Fruit fly (Drosophila melanogaster): Measurements from ENCODE around the gene sbm.

sbm gene

DNA sequence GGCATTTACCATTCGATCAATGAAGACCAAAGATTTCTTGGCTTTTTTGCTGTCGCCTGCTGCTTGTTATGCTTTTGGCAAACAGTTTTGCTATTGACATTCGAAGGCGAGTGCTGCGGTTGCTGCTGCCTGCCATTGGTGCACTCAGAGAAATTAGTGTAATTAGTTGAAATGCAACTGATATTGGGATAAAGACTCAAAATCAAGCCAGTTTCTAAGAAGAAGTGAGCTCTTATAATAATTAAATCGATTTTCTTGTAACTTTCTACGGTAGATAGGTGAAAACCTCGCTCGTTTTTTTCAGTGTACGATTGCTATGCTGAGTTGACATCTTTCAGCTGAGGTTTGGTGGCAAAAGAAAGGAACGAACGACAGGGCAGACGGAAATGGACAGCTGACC is 19.1 kb upstream of the sbm start (continued):
- TF ChIP-seq tin (GFP tag; optimal IDR thresholded peaks at IDR 0.05) (peak; percentile 2), CG11723 (GFP tag; optimal IDR thresholded peaks at IDR 0.05) (no peak), ATbp (GFP tag; optimal IDR thresholded peaks at IDR 0.05) (peak; percentile 32), Doc2 (GFP tag; IDR thresholded peaks at IDR 0.05) (no peak), tio (GFP tag; optimal IDR thresholded peaks at IDR 0.05) (no peak), CG13424 (tag; optimal IDR thresholded peaks at IDR 0.05) (no peak), ERR (GFP tag; optimal IDR thresholded peaks at IDR 0.05) (no peak), sr (GFP tag; IDR thresholded peaks at IDR 0.05) (no peak), CHES-1-like (GFP tag; optimal IDR thresholded peaks at IDR 0.05) (no peak), CG31224 (GFP tag; IDR thresholded peaks at IDR 0.05) (no peak), CG6175 (GFP tag; IDR thresholded peaks at IDR 0.05) (no peak), ci (GFP tag; IDR thresholded peaks at IDR 0.05) (0 out of 3 replicates have a peak, but pooled peaks have one; percentile 37), NC2α (GFP tag; optimal IDR thresholded peaks at IDR 0.05) (no peak), grn (GFP tag; optimal IDR thresholded peaks at IDR 0.05) (no peak), Hr51 (GFP tag; optimal IDR thresholded peaks at IDR 0.05) (peak in 1 of 2 experiments; percentile 16), CG16815 (GFP tag; optimal IDR thresholded peaks at IDR 0.05) (no peak), CG11504 (tag; optimal IDR thresholded peaks at IDR 0.05) (peak; percentile 29), MBD-R2 (GFP tag; IDR thresholded peaks at IDR 0.05) (no peak), Hand (GFP tag; optimal IDR thresholded peaks at IDR 0.05) (no peak), ham (GFP tag; IDR thresholded peaks at IDR 0.05) (no peak), CG18764 (GFP tag; optimal IDR thresholded peaks at IDR 0.05) (no peak), CG34224 (GFP tag; IDR thresholded peaks at IDR 0.05; ENCODE audit: partially characterized antibody) (no peak), HHEX (GFP tag; optimal IDR thresholded peaks at IDR 0.05) (no peak), her (GFP tag; optimal IDR thresholded peaks at IDR 0.05) (no peak), CG18476 (GFP tag; optimal IDR thresholded peaks at IDR 0.05) (no peak), Ptx1 (GFP tag; IDR thresholded peaks at IDR 0.05) (peak; percentile 42; the same call in 1 of the 2 replicates), Trl (optimal IDR thresholded peaks at IDR 0.05) (no peak), Trl (GFP tag; optimal IDR thresholded peaks at IDR 0.05) (no peak), unc-4 (GFP tag; IDR thresholded peaks at IDR 0.05; ENCODE audit: partially characterized antibody) (no peak), NC2β (GFP tag; optimal IDR thresholded peaks at IDR 0.05) (no peak)

DNA sequence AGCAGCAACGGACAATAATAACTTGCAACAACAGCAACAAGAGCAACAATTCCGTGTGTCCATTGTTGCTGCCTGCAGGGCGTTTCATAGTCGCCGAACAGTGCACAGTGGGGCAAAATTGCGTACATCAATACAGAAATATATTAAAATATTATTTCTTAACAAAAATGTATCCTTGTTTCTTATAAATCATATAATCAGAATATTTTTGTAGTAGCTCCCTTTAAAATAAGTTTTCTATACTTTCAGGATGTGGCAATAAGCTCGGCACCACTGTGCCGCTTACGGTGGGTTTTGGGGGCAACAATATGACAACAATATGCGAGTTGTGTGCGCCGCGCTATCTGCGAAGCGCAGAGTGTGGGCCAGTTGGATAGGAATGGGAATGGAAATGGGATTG is 9.9 kb upstream of the sbm start:
- TF ChIP-seq Optix (GFP tag; IDR thresholded peaks at IDR 0.05), result peak; percentile 77
- TF ChIP-seq CG8290 (GFP tag; optimal IDR thresholded peaks at IDR 0.05), result peak; percentile 0
- TF ChIP-seq CG8290 (tag; optimal IDR thresholded peaks at IDR 0.05), result no peak
- TF ChIP-seq lola (GFP tag; optimal IDR thresholded peaks at IDR 0.05), result peak in 1 of 3 experiments; percentile 79
- TF ChIP-seq CG15601 (tag; optimal IDR thresholded peaks at IDR 0.05), result peak; percentile 71
- TF ChIP-seq YL-1 (GFP tag; optimal IDR thresholded peaks at IDR 0.05), result no peak
- TF ChIP-seq unc-4 (GFP tag; IDR thresholded peaks at IDR 0.05; ENCODE audit: partially characterized antibody), result no peak
- TF ChIP-seq toy (GFP tag; IDR thresholded peaks at IDR 0.05), result no peak
- peak; percentile 83 for TF ChIP-seq CG8388 (GFP tag; optimal IDR thresholded peaks at IDR 0.05)
- peak; percentile 80 for TF ChIP-seq sim (GFP tag; IDR thresholded peaks at IDR 0.05)
- TF ChIP-seq CG34224 (GFP tag; IDR thresholded peaks at IDR 0.05; ENCODE audit: partially characterized antibody), result no peak
- peak; percentile 87 for TF ChIP-seq fd96Cb (tag; optimal IDR thresholded peaks at IDR 0.05)
- TF ChIP-seq CG11560 (tag; IDR thresholded peaks at IDR 0.05), result peak; percentile 65; the same call in 2 of the 3 replicates
- peak; percentile 77 for TF ChIP-seq Ssrp (tag; optimal IDR thresholded peaks at IDR 0.05)
- TF ChIP-seq Fer3 (tag; optimal IDR thresholded peaks at IDR 0.05), result peak; percentile 63
- TF ChIP-seq CG17568 (GFP tag; optimal IDR thresholded peaks at IDR 0.05), result peak; percentile 48
- no peak for TF ChIP-seq CG2120 (GFP tag; optimal IDR thresholded peaks at IDR 0.05)
- peak; percentile 24; the same call in 1 of the 2 replicates for TF ChIP-seq dati (GFP tag; IDR thresholded peaks at IDR 0.05)
- peak; percentile 34 for TF ChIP-seq scrt (GFP tag; optimal IDR thresholded peaks at IDR 0.05)
- peak; percentile 77 for TF ChIP-seq CG7556 (GFP tag; optimal IDR thresholded peaks at IDR 0.05)
- peak; percentile 69 for TF ChIP-seq Six4 (GFP tag; optimal IDR thresholded peaks at IDR 0.05)
- TF ChIP-seq p53 (GFP tag; optimal IDR thresholded peaks at IDR 0.05), result no peak
- TF ChIP-seq Xbp1 (GFP tag; optimal IDR thresholded peaks at IDR 0.05), result peak; percentile 73
- TF ChIP-seq CG5245 (GFP tag; optimal IDR thresholded peaks at IDR 0.05), result peak; percentile 74
- TF ChIP-seq tx (GFP tag; optimal IDR thresholded peaks at IDR 0.05), result no peak
